Worm (Caenorhabditis elegans) whole organism, L3 larva: ENCODE results near the gene F27B3.6.

Experiments used
- R02D3.7 ChIP-seq: fragments of 150-350 bp; optimal IDR thresholded peaks from 2 replicates; lab custom pipeline; 2014; ENCODE audit warnings: missing biosample characterization, missing genetic modification characterization
- ZK546.5 ChIP-seq: sonication (generic microtip); optimal IDR thresholded peaks from 2 replicates; lab custom pipeline; 2017; ENCODE audit warnings: missing biosample characterization, missing genetic modification characterization
- aly-2 ChIP-seq: fragments of 150-350 bp; optimal IDR thresholded peaks from 2 replicates; lab custom pipeline; 2014; ENCODE audit warnings: missing biosample characterization, missing genetic modification characterization
- ama-1 ChIP-seq: fragments of 150-350 bp; optimal IDR thresholded peaks from 2 replicates; lab custom pipeline; 2018
- ceh-16 ChIP-seq: sonication (generic microtip); optimal IDR thresholded peaks from 2 replicates; lab custom pipeline; 2017; ENCODE audit warnings: missing biosample characterization, missing genetic modification characterization
- ceh-28 ChIP-seq: fragments of 150-350 bp; optimal IDR thresholded peaks from 2 replicates; lab custom pipeline; 2014; ENCODE audit warnings: missing biosample characterization, missing genetic modification reagents, missing genetic modification characterization
- ceh-82 ChIP-seq: fragments of 150-350 bp; optimal IDR thresholded peaks from 2 replicates; lab custom pipeline; 2014; ENCODE audit warnings: missing biosample characterization, missing genetic modification characterization
- ceh-9 ChIP-seq: sonication (generic microtip); optimal IDR thresholded peaks from 2 replicates; lab custom pipeline; 2018; ENCODE audit warnings: missing biosample characterization, missing genetic modification characterization
- daf-12 ChIP-seq: fragments of 150-350 bp; optimal IDR thresholded peaks from 2 replicates; lab custom pipeline; 2014; ENCODE audit warnings: missing biosample characterization, missing genetic modification reagents, missing genetic modification characterization
- egl-27 ChIP-seq: sonication (generic microtip); optimal IDR thresholded peaks from 4 replicates; lab custom pipeline; 2017; ENCODE audit warnings: missing biosample characterization, missing genetic modification reagents, missing genetic modification characterization
- egl-5 ChIP-seq: fragments of 150-350 bp; optimal IDR thresholded peaks from 2 replicates; lab custom pipeline; 2017; ENCODE audit warnings: missing biosample characterization, missing genetic modification reagents, missing genetic modification characterization, inconsistent platforms
- elt-1 ChIP-seq: fragments of 150-350 bp; optimal IDR thresholded peaks from 2 replicates; lab custom pipeline; 2014; ENCODE audit warnings: missing biosample characterization, missing genetic modification characterization
- elt-2 ChIP-seq: sonication (generic microtip); optimal IDR thresholded peaks from 2 replicates; lab custom pipeline; 2016; ENCODE audit warnings: missing genetic modification reagents, mild to moderate bottlenecking, missing genetic modification characterization, missing compliant biosample characterization
- elt-3 ChIP-seq, 3 experiments: fragments of 150-350 bp in 1 of 3; sonication (generic microtip) in 2 of 3; optimal IDR thresholded peaks; 2 replicates in 2 of 3; 4 replicates in 1 of 3; lab custom pipeline; 2014 to 2017; ENCODE audit warnings: missing biosample characterization in 3 of 3, missing genetic modification characterization in 3 of 3
- eor-1 ChIP-seq, 2 experiments: fragments of 150-350 bp; optimal IDR thresholded peaks; 2 replicates each; lab custom pipeline; 2014 to 2018; ENCODE audit warnings: missing biosample characterization in 2 of 2, missing genetic modification characterization in 2 of 2
- fkh-10 ChIP-seq: sonication (generic microtip); optimal IDR thresholded peaks from 2 replicates; lab custom pipeline; 2017; ENCODE audit warnings: missing biosample characterization, missing genetic modification reagents, missing genetic modification characterization
- fkh-2 ChIP-seq: fragments of 150-350 bp; optimal IDR thresholded peaks from 2 replicates; lab custom pipeline; 2014; ENCODE audit warnings: missing biosample characterization, missing genetic modification reagents, missing genetic modification characterization
- fos-1 ChIP-seq: fragments of 150-350 bp; optimal IDR thresholded peaks from 2 replicates; lab custom pipeline; 2014; ENCODE audit warnings: missing biosample characterization, missing genetic modification characterization
- hmg-11 ChIP-seq: sonication (generic microtip); optimal IDR thresholded peaks from 2 replicates; lab custom pipeline; 2016; ENCODE audit warnings: missing genetic modification characterization, missing compliant biosample characterization
- jun-1 ChIP-seq: fragments of 150-350 bp; optimal IDR thresholded peaks from 2 replicates; lab custom pipeline; 2014; ENCODE audit warnings: missing biosample characterization, missing genetic modification reagents, missing genetic modification characterization
- lin-15B ChIP-seq: fragments of 150-350 bp; optimal IDR thresholded peaks from 2 replicates; lab custom pipeline; 2014; ENCODE audit warnings: missing biosample characterization, missing genetic modification characterization
- lin-39 ChIP-seq: fragments of 150-350 bp; optimal IDR thresholded peaks from 2 replicates; lab custom pipeline; 2018; ENCODE audit warnings: missing biosample characterization, missing genetic modification reagents, missing genetic modification characterization
- lsy-12 ChIP-seq: sonication (generic microtip); optimal IDR thresholded peaks from 2 replicates; lab custom pipeline; 2016; ENCODE audit warnings: mild to moderate bottlenecking, missing genetic modification characterization, missing compliant biosample characterization
- mdl-1 ChIP-seq: fragments of 150-350 bp; optimal IDR thresholded peaks from 2 replicates; lab custom pipeline; 2014; ENCODE audit warnings: missing biosample characterization, missing genetic modification characterization
- mml-1 ChIP-seq: fragments of 150-350 bp; sonication (generic microtip); optimal IDR thresholded peaks from 3 replicates; lab custom pipeline; 2014; ENCODE audit warnings: missing biosample characterization, missing genetic modification characterization
- nfya-1 ChIP-seq: sonication (generic microtip); optimal IDR thresholded peaks from 2 replicates; lab custom pipeline; 2017; ENCODE audit warnings: missing genetic modification characterization, mild to moderate bottlenecking, missing compliant biosample characterization, antibody characterized with exemption, moderate library complexity; ENCODE audit not compliant: insufficient read depth
- nhr-11 ChIP-seq: fragments of 150-350 bp; optimal IDR thresholded peaks from 2 replicates; lab custom pipeline; 2014; ENCODE audit warnings: missing biosample characterization, missing genetic modification characterization
- nhr-12 ChIP-seq: fragments of 150-350 bp; optimal IDR thresholded peaks from 2 replicates; lab custom pipeline; 2014; ENCODE audit warnings: missing biosample characterization, missing genetic modification characterization
- nhr-23 ChIP-seq: fragments of 150-350 bp; optimal IDR thresholded peaks from 2 replicates; lab custom pipeline; 2014; ENCODE audit warnings: missing biosample characterization, missing genetic modification reagents, missing genetic modification characterization
- nhr-237 ChIP-seq: fragments of 150-350 bp; optimal IDR thresholded peaks from 2 replicates; lab custom pipeline; 2014; ENCODE audit warnings: missing biosample characterization, missing genetic modification characterization
- nhr-25 ChIP-seq: sonication (generic microtip); optimal IDR thresholded peaks from 2 replicates; lab custom pipeline; 2017; ENCODE audit warnings: missing biosample characterization, missing genetic modification characterization
- nhr-28 ChIP-seq: fragments of 150-350 bp; optimal IDR thresholded peaks from 2 replicates; lab custom pipeline; 2014; ENCODE audit warnings: missing biosample characterization, missing genetic modification characterization
- nhr-43 ChIP-seq: sonication (generic microtip); optimal IDR thresholded peaks from 2 replicates; lab custom pipeline; 2016; ENCODE audit warnings: mild to moderate bottlenecking, missing genetic modification characterization, missing compliant biosample characterization; ENCODE audit not compliant: poor library complexity, severe bottlenecking
- nhr-67 ChIP-seq: fragments of 150-350 bp; optimal IDR thresholded peaks from 2 replicates; lab custom pipeline; 2014; ENCODE audit warnings: missing biosample characterization, missing genetic modification characterization
- nhr-76 ChIP-seq: fragments of 150-350 bp; sonication (generic microtip); optimal IDR thresholded peaks from 5 replicates; lab custom pipeline; 2014; ENCODE audit warnings: missing biosample characterization, missing genetic modification characterization
- nhr-77 ChIP-seq: fragments of 150-350 bp; optimal IDR thresholded peaks from 2 replicates; lab custom pipeline; 2014; ENCODE audit warnings: missing biosample characterization, missing genetic modification characterization
- pha-4 ChIP-seq: fragments of 150-350 bp; optimal IDR thresholded peaks from 2 replicates; lab custom pipeline; 2014; ENCODE audit warnings: missing biosample characterization, missing genetic modification reagents, missing genetic modification characterization
- pqm-1 ChIP-seq: fragments of 150-350 bp; optimal IDR thresholded peaks from 2 replicates; lab custom pipeline; 2017; ENCODE audit warnings: missing biosample characterization, missing genetic modification characterization, inconsistent platforms
- sea-2 ChIP-seq: fragments of 150-350 bp; sonication (generic microtip); optimal IDR thresholded peaks from 4 replicates; lab custom pipeline; 2014; ENCODE audit warnings: missing biosample characterization, missing genetic modification reagents, missing genetic modification characterization
- skn-1 ChIP-seq: fragments of 150-350 bp; optimal IDR thresholded peaks from 2 replicates; lab custom pipeline; 2014; ENCODE audit warnings: missing biosample characterization, missing genetic modification characterization
- snpc-4 ChIP-seq: fragments of 150-350 bp; optimal IDR thresholded peaks from 2 replicates; lab custom pipeline; 2014; ENCODE audit warnings: missing biosample characterization, missing genetic modification characterization
- tbx-2 ChIP-seq: sonication (generic microtip); optimal IDR thresholded peaks from 2 replicates; lab custom pipeline; 2016; ENCODE audit warnings: mild to moderate bottlenecking, missing genetic modification characterization, missing compliant biosample characterization
- unc-39 ChIP-seq: sonication (generic microtip); optimal IDR thresholded peaks from 4 replicates; lab custom pipeline; 2017; ENCODE audit warnings: missing biosample characterization, missing genetic modification characterization
- unc-62 ChIP-seq: fragments of 150-350 bp; sonication (generic microtip); optimal IDR thresholded peaks from 4 replicates; lab custom pipeline; 2014; ENCODE audit warnings: missing biosample characterization, missing genetic modification reagents, missing genetic modification characterization
- zag-1 ChIP-seq: fragments of 150-350 bp; optimal IDR thresholded peaks from 2 replicates; lab custom pipeline; 2014; ENCODE audit warnings: missing biosample characterization, missing genetic modification characterization
- ztf-11 ChIP-seq: fragments of 150-350 bp; optimal IDR thresholded peaks from 2 replicates; lab custom pipeline; 2014; ENCODE audit warnings: missing biosample characterization, missing genetic modification characterization
- ztf-4 ChIP-seq: fragments of 150-350 bp; optimal IDR thresholded peaks from 2 replicates; lab custom pipeline; 2014; ENCODE audit warnings: missing biosample characterization, missing genetic modification characterization

F27B3.6 gene

DNA sequence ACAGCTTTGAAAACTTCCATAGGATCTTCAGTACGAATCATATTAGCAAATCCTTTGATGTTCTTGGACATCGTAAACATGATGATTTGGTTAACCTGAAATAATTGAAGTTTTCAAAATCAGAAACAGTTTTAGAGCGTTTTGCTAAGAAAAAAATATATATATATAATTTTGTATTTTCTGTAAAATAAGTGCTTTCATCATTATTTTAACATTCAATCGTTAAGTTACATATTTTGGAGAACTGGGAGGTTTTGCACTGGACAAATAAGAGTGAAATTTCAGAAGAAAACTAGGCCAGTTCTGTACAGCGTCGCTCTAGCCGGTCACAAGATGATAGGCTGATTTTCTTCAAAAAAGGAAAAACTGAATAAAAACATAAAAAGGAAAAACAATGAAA, at the start of gene F27B3.6:
F27B3.6 (minus strand) TSS at position 101 of the 400 bp plus-strand sequence.
- no peak for TF ChIP-seq ceh-9
- TF ChIP-seq nhr-67, result no peak
- no peak for TF ChIP-seq ceh-16
- no peak for TF ChIP-seq ztf-11 (tag; lab: Kevin White, UChicago)
- no peak for TF ChIP-seq lin-15B
- no peak for TF ChIP-seq ceh-82 (tag; lab: Kevin White, UChicago)
- TF ChIP-seq nhr-12 (tag; lab: Kevin White, UChicago), result no peak

DNA sequence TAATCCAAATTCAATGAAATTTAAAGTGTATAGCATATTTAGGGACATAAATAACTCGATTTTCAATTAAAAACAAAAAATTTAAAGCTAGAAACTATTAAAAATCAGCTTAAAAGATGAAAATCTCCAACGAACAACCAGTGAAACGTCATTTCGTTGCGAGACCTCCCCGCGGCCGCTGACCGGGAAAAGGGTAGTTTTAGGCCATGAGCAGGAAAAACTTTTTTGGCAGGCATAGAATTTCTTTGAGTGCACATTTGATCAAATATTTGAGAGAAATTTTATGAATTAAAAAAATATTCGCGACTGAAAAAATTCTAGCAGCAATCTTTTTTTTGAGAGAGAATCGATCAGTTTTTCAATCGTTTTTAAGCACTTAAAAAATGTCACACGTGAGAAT, 46.9 kb upstream of the F27B3.6 start:
- TF ChIP-seq nhr-11 (tag; lab: Kevin White, UChicago), result no peak
- peak; percentile 14 for TF ChIP-seq nhr-43 (tag; lab: Kevin White, UChicago)
- no peak for TF ChIP-seq R02D3.7
- no peak for TF ChIP-seq skn-1 (tag; lab: Kevin White, UChicago)
- no peak for TF ChIP-seq unc-39 (tag; lab: Kevin White, UChicago)
- TF ChIP-seq snpc-4 (tag; lab: Kevin White, UChicago), result peak; percentile 12
- no peak for TF ChIP-seq ZK546.5 (tag; lab: Kevin White, UChicago)
- no peak for TF ChIP-seq nhr-28 (tag; lab: Kevin White, UChicago)
- no peak for TF ChIP-seq egl-27 (tag; lab: Kevin White, UChicago)
- TF ChIP-seq ztf-11 (tag; lab: Kevin White, UChicago), result no peak
- TF ChIP-seq lin-39 (tag; lab: Kevin White, UChicago), result no peak
- TF ChIP-seq ceh-82 (tag; lab: Kevin White, UChicago), result no peak
- no peak for TF ChIP-seq ztf-4 (tag; lab: Kevin White, UChicago)
- no peak for TF ChIP-seq nhr-67
- TF ChIP-seq nhr-76 (tag; lab: Kevin White, UChicago), result no peak
- no peak for TF ChIP-seq tbx-2 (tag; lab: Kevin White, UChicago)
- TF ChIP-seq pha-4 (tag; lab: Kevin White, UChicago), result peak; percentile 59
- TF ChIP-seq ceh-28 (tag; lab: Kevin White, UChicago), result no peak
- no peak for TF ChIP-seq ceh-16
- peak; percentile 54 for TF ChIP-seq nhr-23
- no peak for TF ChIP-seq fos-1 (tag; lab: Kevin White, UChicago)
- no peak for TF ChIP-seq jun-1 (tag; lab: Kevin White, UChicago)
- no peak for TF ChIP-seq daf-12 (tag; lab: Kevin White, UChicago)
- no peak for TF ChIP-seq fkh-10 (GFP tag; lab: Kevin White, UChicago)
- TF ChIP-seq ceh-9, result no peak
- no peak for TF ChIP-seq nhr-77 (tag; lab: Kevin White, UChicago)
- no peak for TF ChIP-seq eor-1 (tag; optimal IDR thresholded peaks at IDR 0.05; lab: Kevin White, UChicago)
- TF ChIP-seq lin-15B, result peak; percentile 84
- peak; percentile 65 for TF ChIP-seq nfya-1 (tag; lab: Kevin White, UChicago)
- TF ChIP-seq egl-5, result no peak
- no peak for TF ChIP-seq mml-1 (tag; lab: Kevin White, UChicago)
- TF ChIP-seq lsy-12 (tag; lab: Kevin White, UChicago), result no peak
- no peak for TF ChIP-seq fkh-2 (tag; lab: Kevin White, UChicago)
- no peak for TF ChIP-seq aly-2 (tag; lab: Kevin White, UChicago)
- TF ChIP-seq elt-2 (tag; lab: Kevin White, UChicago), result peak; percentile 23
- no peak for TF ChIP-seq nhr-12 (tag; lab: Kevin White, UChicago)
- peak; percentile 0 for TF ChIP-seq nhr-25 (tag; lab: Kevin White, UChicago)
- no peak for TF ChIP-seq elt-3 (tag; optimal IDR thresholded peaks at IDR 0.05; lab: Kevin White, UChicago)
- TF ChIP-seq pqm-1 (tag; lab: Kevin White, UChicago), result peak; percentile 10
- TF ChIP-seq mdl-1 (tag; lab: Kevin White, UChicago), result no peak
- TF ChIP-seq sea-2, result no peak
- no peak for TF ChIP-seq zag-1
- TF ChIP-seq unc-62 (GFP tag; lab: Kevin White, UChicago), result no peak
- no peak for TF ChIP-seq ama-1 (lab: Kevin White, UChicago)
- peak; percentile 77 for TF ChIP-seq hmg-11 (tag; lab: Kevin White, UChicago)
- TF ChIP-seq nhr-237 (tag; lab: Kevin White, UChicago), result no peak
- no peak for TF ChIP-seq elt-1 (tag; lab: Kevin White, UChicago)
